Worm (Caenorhabditis elegans) whole organism, midembryonic: ENCODE measurements around the gene C36C9.12.
"Not testable (repeated sequence)": the region's sequence is repeated elsewhere in the genome, so short reads cannot be mapped to it uniquely, and the experiment has no call there.

Experiments
- T22C8.4 ChIP-seq: fragments of 200-800 bp; sonication (Bioruptor generic); IDR thresholded peaks from 2 replicates; pipeline ENCODE4 v1.3.6; 2022; ENCODE audit warnings: missing genetic modification characterization, missing compliant biosample characterization
- cog-1 ChIP-seq: sonication (generic microtip); optimal IDR thresholded peaks from 2 replicates; lab custom pipeline; 2016; ENCODE audit warnings: missing genetic modification characterization, missing compliant biosample characterization
- flt-1 ChIP-seq: fragments of 200-800 bp; sonication (Bioruptor generic); IDR thresholded peaks from 2 replicates; pipeline ENCODE4 v1.3.6; 2022; ENCODE audit warnings: missing genetic modification characterization, missing compliant biosample characterization
- klf-2 ChIP-seq: fragments of 200-800 bp; sonication (Bioruptor generic); conservative IDR thresholded peaks from 2 replicates; pipeline ENCODE4 v1.3.6; 2022; ENCODE audit warnings: missing genetic modification reagents, missing genetic modification characterization, missing compliant biosample characterization
- med-1 ChIP-seq: sonication (generic microtip); optimal IDR thresholded peaks from 2 replicates; lab custom pipeline; 2017; ENCODE audit warnings: missing genetic modification characterization, mild to moderate bottlenecking, missing compliant biosample characterization, antibody characterized with exemption, missing genetic modification reagents; ENCODE audit not compliant: insufficient read depth
- ref-1 ChIP-seq: fragments of 200-800 bp; sonication (Bioruptor generic); conservative IDR thresholded peaks from 2 replicates; pipeline ENCODE4 v1.3.6; 2022; ENCODE audit warnings: missing genetic modification reagents, missing genetic modification characterization, missing compliant biosample characterization
- tab-1 ChIP-seq: fragments of 200-800 bp; sonication (Bioruptor generic); IDR thresholded peaks from 2 replicates; pipeline ENCODE4 v1.3.6; 2022; ENCODE audit warnings: missing genetic modification characterization, missing compliant biosample characterization
- ztf-23 ChIP-seq: fragments of 200-800 bp; sonication (Bioruptor generic); IDR thresholded peaks from 2 replicates; pipeline ENCODE4 v1.3.6; 2022; ENCODE audit warnings: missing genetic modification reagents, missing genetic modification characterization, missing compliant biosample characterization
- ztf-29 ChIP-seq: fragments of 200-800 bp; sonication (Bioruptor generic); IDR thresholded peaks from 2 replicates; pipeline ENCODE4 v1.3.6; 2022; ENCODE audit warnings: missing genetic modification reagents, missing genetic modification characterization, missing compliant biosample characterization

The C36C9.12 gene

ce11 chrX:1698476-1698875, 8.6 kb upstream of the C36C9.12 start:
- TF ChIP-seq tab-1 (GFP tag; lab: Robert Waterston, UW) (no peak), ztf-23 (no peak), cog-1 (no peak), klf-2 (GFP tag; lab: Robert Waterston, UW) (no peak), flt-1 (GFP tag; lab: Robert Waterston, UW) (no peak), ztf-29 (GFP tag; lab: Robert Waterston, UW) (no peak), T22C8.4 (GFP tag; lab: Robert Waterston, UW) (no peak), med-1 (GFP tag; lab: Kevin White, UChicago) (no peak), ref-1 (GFP tag; lab: Robert Waterston, UW) (no peak)

DNA sequence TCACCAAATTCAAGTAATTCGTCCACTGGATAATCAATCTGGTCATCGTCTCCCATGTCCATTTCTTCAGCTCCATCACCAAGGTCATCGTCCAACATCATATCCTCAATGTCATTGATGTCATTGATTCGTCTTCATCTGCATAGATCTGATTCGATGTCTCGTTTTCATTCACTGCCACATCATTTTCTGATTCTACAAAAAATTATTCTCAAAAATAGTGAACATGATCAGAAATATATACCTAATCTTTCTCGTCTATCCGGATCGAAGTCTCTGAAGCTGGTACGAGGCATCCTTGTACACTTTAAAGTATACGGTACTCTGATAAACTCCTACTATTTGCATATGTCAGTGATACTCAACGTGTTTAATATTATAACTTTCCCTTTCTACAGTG, 7.0 kb upstream of the C36C9.12 start, which contains the start of gene C36C9.4:
TSS of gene C36C9.4 (minus strand) at position 101 of the 400 bp plus-strand sequence.
- not testable (repeated sequence) for TF ChIP-seq med-1 (GFP tag; lab: Kevin White, UChicago); ztf-23; ref-1 (GFP tag; lab: Robert Waterston, UW)

DNA sequence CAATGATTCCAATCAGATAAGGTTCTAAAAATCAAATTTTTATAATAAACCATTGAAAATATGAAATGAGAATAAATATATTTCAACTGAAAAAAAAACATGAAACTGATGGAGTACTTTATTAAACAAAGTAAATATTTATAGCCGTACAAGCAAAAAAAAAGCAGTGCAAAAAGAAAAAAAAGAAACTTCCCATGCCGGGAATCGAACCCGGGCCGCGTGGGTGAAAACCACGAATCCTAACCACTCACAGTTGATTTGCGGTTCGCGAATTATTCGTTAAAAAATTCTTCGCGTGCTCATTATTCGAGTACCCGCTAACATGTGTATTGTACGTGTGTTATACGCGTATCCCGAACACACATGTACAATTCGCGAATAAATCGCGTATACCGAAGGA, 998 bp upstream of the C36C9.12 start, which contains the start of gene C36C9.6:
TSS of gene C36C9.6 (minus strand) at position 101 of the 400 bp plus-strand sequence.
- not testable (repeated sequence) for TF ChIP-seq ref-1, T22C8.4, ztf-29 (GFP tag; lab: Robert Waterston, UW)

- TF ChIP-seq ztf-29, tab-1, flt-1 (GFP tag; lab: Robert Waterston, UW): not testable (repeated sequence)
Observed at ce11 chrX:1687079-1687478, 2.8 kb downstream of the C36C9.12 start, which contains the start of gene C36C9.11. TSS of gene C36C9.11 (plus strand) at chrX:1687379.

DNA sequence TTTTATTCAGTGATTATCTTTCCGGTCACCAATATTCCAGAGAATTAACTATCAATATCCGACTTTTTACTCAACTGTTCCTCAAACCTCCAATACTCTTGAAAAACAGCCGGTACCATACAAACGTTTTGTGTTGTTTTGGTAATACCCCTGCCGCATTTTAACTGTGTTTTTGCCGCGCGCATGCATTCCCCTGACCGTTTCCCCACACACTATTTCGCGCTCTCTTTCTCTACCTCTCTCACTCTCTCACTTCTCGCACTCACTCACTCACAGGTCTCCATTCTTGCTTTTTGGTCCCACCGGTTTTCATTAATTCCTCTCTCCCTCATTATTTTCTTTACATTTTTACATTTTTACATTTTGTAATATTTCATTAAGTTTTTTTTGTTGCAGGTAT, 7.3 kb downstream of the C36C9.12 start, which contains the start of gene meg-4:
TSS of gene meg-4 (plus strand) at position 397 of the 400 bp plus-strand sequence.
- TF ChIP-seq klf-2 (GFP tag; lab: Robert Waterston, UW) (no peak), T22C8.4 (GFP tag; lab: Robert Waterston, UW) (no peak), cog-1 (no peak), ztf-29 (GFP tag; lab: Robert Waterston, UW) (no peak), ref-1 (GFP tag; lab: Robert Waterston, UW) (no peak), flt-1 (GFP tag; lab: Robert Waterston, UW) (no peak), med-1 (GFP tag; lab: Kevin White, UChicago) (no peak), tab-1 (GFP tag; lab: Robert Waterston, UW) (no peak), ztf-23 (no peak)

ce11 chrX:1678021-1678420, 11.9 kb downstream of the C36C9.12 start, which contains the start of gene fbxa-170:
TSS of gene fbxa-170 (minus strand) at chrX:1678121.
- TF ChIP-seq klf-2 (GFP tag; lab: Robert Waterston, UW): no peak
- no peak for TF ChIP-seq ref-1 (GFP tag; lab: Robert Waterston, UW)
- TF ChIP-seq ztf-29 (GFP tag; lab: Robert Waterston, UW): no peak
- TF ChIP-seq cog-1: no peak
- TF ChIP-seq T22C8.4 (GFP tag; lab: Robert Waterston, UW): no peak
- TF ChIP-seq med-1 (GFP tag; lab: Kevin White, UChicago): no peak
- no peak for TF ChIP-seq tab-1 (GFP tag; lab: Robert Waterston, UW)
- TF ChIP-seq ztf-23: no peak
- no peak for TF ChIP-seq flt-1 (GFP tag; lab: Robert Waterston, UW)

DNA sequence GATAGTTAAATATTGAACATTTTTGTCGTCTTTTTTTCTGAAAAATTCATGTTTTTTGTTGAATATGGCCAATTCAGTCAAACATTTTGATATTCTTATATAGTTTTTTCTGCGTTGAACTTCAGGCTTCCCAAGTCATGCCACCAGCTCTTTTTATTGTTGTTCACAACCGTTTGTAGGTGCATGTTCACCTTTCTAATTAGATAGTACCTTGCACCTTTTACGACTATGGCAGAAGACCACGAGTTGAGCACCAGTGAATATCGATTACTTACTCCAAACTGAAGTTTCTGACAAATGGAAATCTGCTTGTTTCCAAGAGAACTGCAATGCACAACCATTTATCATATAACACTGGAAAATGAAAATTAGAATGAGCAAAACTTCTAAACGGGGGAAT, 14.0 kb downstream of the C36C9.12 start:
- TF ChIP-seq T22C8.4 (GFP tag; lab: Robert Waterston, UW): no peak

ce11 chrX:1674056-1674455, 15.8 kb downstream of the C36C9.12 start, which contains the start of gene tbx-31:
TSS of gene tbx-31 (minus strand) at chrX:1674156.
- TF ChIP-seq T22C8.4 (GFP tag; lab: Robert Waterston, UW) (no peak), ztf-29 (GFP tag; lab: Robert Waterston, UW) (no peak), flt-1 (GFP tag; lab: Robert Waterston, UW) (no peak), klf-2 (GFP tag; lab: Robert Waterston, UW) (no peak), tab-1 (GFP tag; lab: Robert Waterston, UW) (no peak), ref-1 (GFP tag; lab: Robert Waterston, UW) (no peak), ztf-23 (no peak), cog-1 (no peak)

DNA sequence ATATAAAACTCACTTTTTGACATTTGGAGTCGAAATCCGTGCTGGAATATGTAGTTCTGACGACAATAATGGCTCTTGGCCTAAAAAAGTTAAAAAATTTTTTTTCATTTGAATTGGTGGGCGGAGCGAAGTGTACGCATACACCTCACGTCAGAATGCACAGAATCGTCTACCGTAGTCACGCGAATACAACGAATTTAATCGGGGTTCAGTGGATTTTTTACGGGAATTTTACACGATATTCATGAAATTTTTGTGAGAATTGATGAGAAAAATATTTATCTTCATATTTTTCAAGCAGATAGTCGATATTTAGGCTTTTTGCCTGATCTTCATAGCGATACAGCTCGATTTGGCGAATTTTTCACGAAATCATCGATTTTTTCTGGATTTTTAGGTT, 21.1 kb downstream of the C36C9.12 start, which contains the start of gene R09H3.3:
TSS of gene R09H3.3 (minus strand) at position 101 of the 400 bp plus-strand sequence.
- TF ChIP-seq ztf-29 (GFP tag; lab: Robert Waterston, UW): no peak
- no peak for TF ChIP-seq ref-1 (GFP tag; lab: Robert Waterston, UW)
- TF ChIP-seq cog-1: no peak
- TF ChIP-seq flt-1 (GFP tag; lab: Robert Waterston, UW): no peak
- no peak for TF ChIP-seq med-1 (GFP tag; lab: Kevin White, UChicago)
- TF ChIP-seq ztf-23: no peak
- no peak for TF ChIP-seq klf-2 (GFP tag; lab: Robert Waterston, UW)
- no peak for TF ChIP-seq T22C8.4 (GFP tag; lab: Robert Waterston, UW)
- no peak for TF ChIP-seq tab-1 (GFP tag; lab: Robert Waterston, UW)

ce11 chrX:1667056-1667455, 22.8 kb downstream of the C36C9.12 start:
- TF ChIP-seq ref-1 (GFP tag; lab: Robert Waterston, UW): no peak
- no peak for TF ChIP-seq med-1 (GFP tag; lab: Kevin White, UChicago)
- TF ChIP-seq ztf-29 (GFP tag; lab: Robert Waterston, UW): no peak
- no peak for TF ChIP-seq cog-1
- TF ChIP-seq tab-1 (GFP tag; lab: Robert Waterston, UW): no peak
- TF ChIP-seq klf-2 (GFP tag; lab: Robert Waterston, UW): no peak
- no peak for TF ChIP-seq flt-1 (GFP tag; lab: Robert Waterston, UW)
- TF ChIP-seq T22C8.4 (GFP tag; lab: Robert Waterston, UW): no peak
- no peak for TF ChIP-seq ztf-23
